Worm (Caenorhabditis elegans): Measurements from ENCODE around the gene tyra-2.
A peak's percentile ranks its signal among the peaks of the same experiment; 100 is the strongest.

Gene tyra-2

DNA sequence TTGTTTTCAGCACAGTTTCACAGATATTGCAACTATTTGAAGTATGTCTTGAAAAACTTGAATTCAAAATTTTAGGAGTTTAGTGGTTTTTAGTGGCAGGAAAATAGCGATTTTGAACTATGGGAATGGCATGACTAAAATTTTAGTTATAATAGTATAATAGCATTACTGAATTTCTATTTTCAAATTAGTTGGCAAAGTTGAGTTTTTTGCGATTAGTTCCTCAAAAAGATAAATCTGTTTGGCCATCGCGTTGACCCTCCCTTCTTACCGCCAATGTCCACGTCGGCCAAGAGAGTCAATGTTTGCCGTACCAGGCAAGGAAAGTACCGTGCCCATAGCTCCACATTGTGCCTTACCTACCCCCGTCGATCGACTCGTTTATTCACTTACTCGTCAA is 13.9 kb downstream of the tyra-2 start, which contains the start of gene ugt-57:
Gene ugt-57 (plus strand): TSS at position 301 of the 400 bp plus-strand sequence.
- TF ChIP-seq C34F6.9 (tag; optimal IDR thresholded peaks at IDR 0.05): no peak
- no peak for TF ChIP-seq lin-11 (tag; optimal IDR thresholded peaks at IDR 0.05)
- no peak for TF ChIP-seq unc-55 (GFP tag; optimal IDR thresholded peaks at IDR 0.05)
- TF ChIP-seq R02D3.7 (tag; optimal IDR thresholded peaks at IDR 0.05): no peak
- TF ChIP-seq nhr-11 (tag; optimal IDR thresholded peaks at IDR 0.05): no peak
- no peak for TF ChIP-seq fos-1 (tag; optimal IDR thresholded peaks at IDR 0.05)
- no peak for TF ChIP-seq nhr-23 (tag; optimal IDR thresholded peaks at IDR 0.05)
- no peak for TF ChIP-seq lsy-2 (tag; optimal IDR thresholded peaks at IDR 0.05)
- no peak for TF ChIP-seq zag-1 (tag; optimal IDR thresholded peaks at IDR 0.05)
- no peak for TF ChIP-seq aly-2 (tag; optimal IDR thresholded peaks at IDR 0.05)
- TF ChIP-seq ztf-11 (tag; optimal IDR thresholded peaks at IDR 0.05): no peak
- TF ChIP-seq egl-27 (tag; optimal IDR thresholded peaks at IDR 0.05): no peak
- TF ChIP-seq sem-4 (tag; optimal IDR thresholded peaks at IDR 0.05): no peak
- no peak for TF ChIP-seq crh-2 (tag; optimal IDR thresholded peaks at IDR 0.05)
- TF ChIP-seq snpc-4 (tag; optimal IDR thresholded peaks at IDR 0.05): no peak
- no peak for TF ChIP-seq blmp-1 (tag; optimal IDR thresholded peaks at IDR 0.05; ENCODE audit: insufficient read depth)
- TF ChIP-seq nhr-12 (tag; optimal IDR thresholded peaks at IDR 0.05): no peak
- no peak for TF ChIP-seq nhr-129 (tag; optimal IDR thresholded peaks at IDR 0.05)
- TF ChIP-seq nhr-77 (tag; optimal IDR thresholded peaks at IDR 0.05): no peak

DNA sequence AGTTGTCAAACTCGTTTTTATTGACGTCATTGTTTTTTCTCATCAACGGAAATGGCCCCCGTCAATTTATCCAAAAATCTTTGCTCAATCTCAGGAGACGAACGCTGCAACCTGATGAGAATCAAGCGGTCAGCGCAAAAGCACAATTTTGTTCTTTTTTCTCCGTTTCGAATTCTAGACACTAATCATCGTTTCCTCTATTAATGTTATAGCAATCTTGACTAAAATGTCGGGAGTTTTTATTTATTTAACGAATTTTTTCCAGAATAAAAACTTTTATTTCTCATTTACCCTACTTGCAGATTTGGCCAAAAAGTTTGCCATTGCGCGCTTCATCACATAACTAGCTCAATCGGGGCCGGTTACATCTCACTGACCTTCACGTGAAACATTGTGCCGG is 16.0 kb downstream of the tyra-2 start, which contains the start of gene F01E11.18:
Gene F01E11.18 (plus strand): TSS at position 301 of the 400 bp plus-strand sequence.
- TF ChIP-seq unc-55 (GFP tag; optimal IDR thresholded peaks at IDR 0.05): no peak
- no peak for TF ChIP-seq aly-2 (tag; optimal IDR thresholded peaks at IDR 0.05)
- TF ChIP-seq unc-62 (GFP tag; optimal IDR thresholded peaks at IDR 0.05): no peak
- TF ChIP-seq R02D3.7 (tag; optimal IDR thresholded peaks at IDR 0.05): no peak
- no peak for TF ChIP-seq F13H6.1 (tag; optimal IDR thresholded peaks at IDR 0.05)
- no peak for TF ChIP-seq sma-9 (GFP tag; optimal IDR thresholded peaks at IDR 0.05)
- TF ChIP-seq sma-9 (tag; optimal IDR thresholded peaks at IDR 0.05): no peak

DNA sequence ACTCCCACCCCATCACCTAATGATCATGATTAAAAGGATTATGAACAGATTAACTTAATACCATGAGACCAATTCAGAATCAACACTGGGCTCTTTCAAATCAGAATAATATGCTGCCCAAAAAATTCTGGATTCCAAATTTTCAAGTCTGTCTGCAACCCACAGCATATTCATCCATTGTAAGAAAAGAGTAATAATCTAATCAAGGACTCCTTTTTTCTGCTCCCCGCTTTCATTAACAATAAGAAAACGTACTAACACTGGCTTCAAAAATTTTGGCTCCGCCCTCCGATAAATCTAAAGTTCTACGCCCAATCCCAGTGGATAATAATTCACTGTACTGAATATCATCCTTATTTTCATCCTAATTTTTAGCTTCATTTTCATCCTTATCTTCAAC is 17.2 kb downstream of the tyra-2 start:
- no peak for TF ChIP-seq aly-2 (tag; optimal IDR thresholded peaks at IDR 0.05)

DNA sequence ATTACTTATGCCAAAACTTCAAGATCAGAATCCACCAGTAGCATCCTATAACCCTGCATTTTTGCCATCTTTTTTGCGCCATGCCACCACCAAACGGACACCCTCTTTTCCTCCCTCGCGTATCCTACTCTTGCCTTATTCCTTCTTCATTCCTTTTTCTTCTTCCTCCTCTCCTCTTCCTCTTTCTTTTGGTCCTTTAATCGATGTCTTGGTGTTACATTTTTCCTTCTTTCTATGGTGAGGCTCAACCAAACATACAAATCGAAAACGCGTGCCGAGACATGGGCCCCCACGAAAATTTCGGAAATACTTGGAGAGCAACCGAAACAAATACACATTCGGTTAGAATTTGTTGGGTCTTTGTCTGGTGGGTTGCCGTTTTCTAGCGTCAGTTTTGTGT is 34.1 kb downstream of the tyra-2 start:
- TF ChIP-seq nhr-237 (tag; optimal IDR thresholded peaks at IDR 0.05) (no peak), mbf-1 (tag; optimal IDR thresholded peaks at IDR 0.05) (no peak), ZK546.5 (tag; optimal IDR thresholded peaks at IDR 0.05) (no peak), ceh-82 (tag; optimal IDR thresholded peaks at IDR 0.05) (no peak), elt-3 (tag; optimal IDR thresholded peaks at IDR 0.05) (no peak), fos-1 (tag; optimal IDR thresholded peaks at IDR 0.05) (no peak), ceh-16 (tag; optimal IDR thresholded peaks at IDR 0.05) (no peak), sem-4 (tag; optimal IDR thresholded peaks at IDR 0.05) (no peak), dmd-4 (tag; optimal IDR thresholded peaks at IDR 0.05) (no peak), gmeb-1 (tag; optimal IDR thresholded peaks at IDR 0.05) (no peak), zag-1 (tag; optimal IDR thresholded peaks at IDR 0.05) (peak; percentile 29), C34F6.9 (tag; optimal IDR thresholded peaks at IDR 0.05) (peak; percentile 34), lsy-2 (tag; optimal IDR thresholded peaks at IDR 0.05) (peak in 1 of 2 experiments; percentile 4), nhr-6 (tag; optimal IDR thresholded peaks at IDR 0.05) (no peak), unc-62 (GFP tag; optimal IDR thresholded peaks at IDR 0.05) (no peak), mab-5 (tag; optimal IDR thresholded peaks at IDR 0.05) (peak; percentile 45), elt-1 (tag; optimal IDR thresholded peaks at IDR 0.05) (no peak), Y55F3AM.14 (GFP tag; optimal IDR thresholded peaks at IDR 0.05) (no peak), lin-13 (GFP tag; optimal IDR thresholded peaks at IDR 0.05) (no peak), crh-2 (tag; optimal IDR thresholded peaks at IDR 0.05) (peak; percentile 27), nhr-129 (tag; optimal IDR thresholded peaks at IDR 0.05) (peak; percentile 33), nhr-23 (tag; optimal IDR thresholded peaks at IDR 0.05) (no peak), sma-3 (GFP tag; optimal IDR thresholded peaks at IDR 0.05) (no peak), unc-55 (GFP tag; optimal IDR thresholded peaks at IDR 0.05) (peak; percentile 52), nhr-25 (tag; optimal IDR thresholded peaks at IDR 0.05) (no peak), peb-1 (tag; optimal IDR thresholded peaks at IDR 0.05) (no peak), snpc-4 (tag; optimal IDR thresholded peaks at IDR 0.05) (no peak), nhr-10 (tag; optimal IDR thresholded peaks at IDR 0.05) (no peak)

Measured in whole organism, L2 larva.